Worm (Caenorhabditis elegans): Measurements from ENCODE around the gene dpy-8.

The dpy-8 gene

ce11 chrX:5142403-5142802, 7.9 kb downstream of the dpy-8 start:
- no peak for TF ChIP-seq dpl-1 (GFP tag; optimal IDR thresholded peaks at IDR 0.05)
- TF ChIP-seq nhr-85 (tag): peak; percentile 12
- TF ChIP-seq fkh-8 (tag; optimal IDR thresholded peaks at IDR 0.05): no peak
- no peak for TF ChIP-seq ztf-4 (tag; optimal IDR thresholded peaks at IDR 0.05)
- TF ChIP-seq lin-39 (tag; optimal IDR thresholded peaks at IDR 0.05): no peak
- peak; percentile 2 for TF ChIP-seq lin-14 (GFP tag; optimal IDR thresholded peaks at IDR 0.05)
- TF ChIP-seq mab-9 (GFP tag; IDR thresholded peaks at IDR 0.05): no peak
- no peak for TF ChIP-seq hpl-2 (GFP tag; optimal IDR thresholded peaks at IDR 0.05)
- no peak for TF ChIP-seq lin-15B (tag; optimal IDR thresholded peaks at IDR 0.05)
- no peak for TF ChIP-seq nhr-28 (tag; optimal IDR thresholded peaks at IDR 0.05)
- TF ChIP-seq unc-30 (tag; optimal IDR thresholded peaks at IDR 0.05): no peak
- no peak for TF ChIP-seq efl-1 (optimal IDR thresholded peaks at IDR 0.05)
- TF ChIP-seq efl-1 (GFP tag; optimal IDR thresholded peaks at IDR 0.05 in 1 of 2): no peak

- no peak for TF ChIP-seq aha-1 (tag; optimal IDR thresholded peaks at IDR 0.05)
- TF ChIP-seq ceh-8 (GFP tag; optimal IDR thresholded peaks at IDR 0.05): peak; percentile 33
- peak; percentile 18 for TF ChIP-seq rnt-1 (tag; optimal IDR thresholded peaks at IDR 0.05)
- TF ChIP-seq fos-1 (tag; optimal IDR thresholded peaks at IDR 0.05): no peak
- TF ChIP-seq unc-130 (tag; optimal IDR thresholded peaks at IDR 0.05): no peak
- TF ChIP-seq fkh-8 (tag; optimal IDR thresholded peaks at IDR 0.05): peak; percentile 52
- TF ChIP-seq ceh-82 (tag; optimal IDR thresholded peaks at IDR 0.05): peak in 1 of 3 experiments; percentile 27
- TF ChIP-seq isw-1 (GFP tag; IDR thresholded peaks at IDR 0.05): peak; percentile 38
- peak; percentile 15 for TF ChIP-seq mep-1 (tag; optimal IDR thresholded peaks at IDR 0.05)
- TF ChIP-seq lin-14 (GFP tag; optimal IDR thresholded peaks at IDR 0.05): peak; percentile 95
Measured at ce11 chrX:5140177-5140576, 10.1 kb downstream of the dpy-8 start.

- TF ChIP-seq nhr-90 (tag; optimal IDR thresholded peaks at IDR 0.05; ENCODE audit: poor library complexity): no peak
- TF ChIP-seq ceh-8 (GFP tag; optimal IDR thresholded peaks at IDR 0.05): no peak
- no peak for TF ChIP-seq mef-2 (tag; optimal IDR thresholded peaks at IDR 0.05)
- TF ChIP-seq fkh-8 (tag; optimal IDR thresholded peaks at IDR 0.05): no peak
- TF ChIP-seq nhr-28 (tag; optimal IDR thresholded peaks at IDR 0.05): no peak
- peak in 1 of 2 experiments; percentile 17 for TF ChIP-seq lsy-2 (tag; optimal IDR thresholded peaks at IDR 0.05)
- TF ChIP-seq lin-15B (tag; optimal IDR thresholded peaks at IDR 0.05): no peak
- no peak for TF ChIP-seq mdl-1 (tag; optimal IDR thresholded peaks at IDR 0.05)
- TF ChIP-seq fos-1 (tag; optimal IDR thresholded peaks at IDR 0.05): no peak
- no peak for TF ChIP-seq tbx-2 (tag; optimal IDR thresholded peaks at IDR 0.05)
- TF ChIP-seq unc-62 (GFP tag; optimal IDR thresholded peaks at IDR 0.05): no peak
- no peak for TF ChIP-seq ceh-88 (GFP tag; IDR thresholded peaks at IDR 0.05)
- no peak for TF ChIP-seq ces-1 (GFP tag; optimal IDR thresholded peaks at IDR 0.05)
- TF ChIP-seq nhr-77 (tag; optimal IDR thresholded peaks at IDR 0.05): no peak
- TF ChIP-seq isw-1 (GFP tag; IDR thresholded peaks at IDR 0.05): no peak
- peak; percentile 5 for TF ChIP-seq nhr-71 (tag; optimal IDR thresholded peaks at IDR 0.05)
- no peak for TF ChIP-seq swsn-7 (tag; optimal IDR thresholded peaks at IDR 0.05)
- TF ChIP-seq lin-13 (GFP tag; optimal IDR thresholded peaks at IDR 0.05): no peak
- no peak for TF ChIP-seq snpc-4 (tag; optimal IDR thresholded peaks at IDR 0.05)
- no peak for TF ChIP-seq nhr-237 (tag; optimal IDR thresholded peaks at IDR 0.05)
- TF ChIP-seq aha-1 (tag; optimal IDR thresholded peaks at IDR 0.05): no peak
- no peak for TF ChIP-seq ceh-63 (GFP tag; optimal IDR thresholded peaks at IDR 0.05)
- TF ChIP-seq snu-23 (GFP tag; optimal IDR thresholded peaks at IDR 0.05): peak; percentile 25
- TF ChIP-seq F16B12.6 (tag; optimal IDR thresholded peaks at IDR 0.05): no peak
- TF ChIP-seq pqm-1 (tag; optimal IDR thresholded peaks at IDR 0.05): no peak
- TF ChIP-seq C16A3.4 (tag; optimal IDR thresholded peaks at IDR 0.05): peak; percentile 22
- TF ChIP-seq grh-1 (GFP tag; IDR thresholded peaks at IDR 0.05): peak; percentile 82
- TF ChIP-seq lin-39 (tag; optimal IDR thresholded peaks at IDR 0.05): no peak
- TF ChIP-seq nhr-47 (tag; optimal IDR thresholded peaks at IDR 0.05): no peak
- TF ChIP-seq jun-1 (tag; optimal IDR thresholded peaks at IDR 0.05): no peak
- no peak for TF ChIP-seq tlp-1 (tag; optimal IDR thresholded peaks at IDR 0.05)
- TF ChIP-seq C04F5.9 (tag; optimal IDR thresholded peaks at IDR 0.05): no peak
- no peak for TF ChIP-seq skn-1 (tag; optimal IDR thresholded peaks at IDR 0.05)
- peak; percentile 54 for TF ChIP-seq mep-1 (tag; optimal IDR thresholded peaks at IDR 0.05)
- no peak for TF ChIP-seq egl-13 (tag; optimal IDR thresholded peaks at IDR 0.05)
- no peak for TF ChIP-seq ztf-11 (tag; optimal IDR thresholded peaks at IDR 0.05)
- TF ChIP-seq sptf-1 (tag; optimal IDR thresholded peaks at IDR 0.05): no peak
Measured at ce11 chrX:5137716-5138470, 12.4 kb downstream of the dpy-8 start.

Data from whole organism, L1 larva.